Worm (Caenorhabditis elegans) whole organism, late embryonic: ENCODE measurements around the gene clec-208.
"Not testable (repeated sequence)": the region's sequence is repeated elsewhere in the genome, so short reads cannot be mapped to it uniquely, and the experiment has no call there.

Experiments used
- F13H6.1 ChIP-seq: sonication (generic microtip); optimal IDR thresholded peaks from 2 replicates; lab custom pipeline; 2016; ENCODE audit warnings: missing genetic modification characterization, missing compliant biosample characterization
- K09A11.1 ChIP-seq: sonication (generic microtip); optimal IDR thresholded peaks from 2 replicates; lab custom pipeline; 2017; ENCODE audit warnings: antibody characterized with exemption, mild to moderate bottlenecking, missing genetic modification characterization, missing compliant biosample characterization; ENCODE audit not compliant: insufficient read depth
- Y22D7AL.16 ChIP-seq: sonication (generic microtip); optimal IDR thresholded peaks from 2 replicates; lab custom pipeline; 2016; ENCODE audit warnings: missing genetic modification characterization, missing compliant biosample characterization
- ahr-1 ChIP-seq: sonication (generic microtip); optimal IDR thresholded peaks from 2 replicates; lab custom pipeline; 2016; ENCODE audit warnings: missing genetic modification characterization, missing compliant biosample characterization
- ceh-14 ChIP-seq: sonication (generic microtip); optimal IDR thresholded peaks from 2 replicates; lab custom pipeline; 2016; ENCODE audit warnings: missing genotype, missing genetic modification characterization, missing compliant biosample characterization
- ceh-18 ChIP-seq: sonication (generic microtip); optimal IDR thresholded peaks from 2 replicates; lab custom pipeline; 2016; ENCODE audit warnings: missing genetic modification characterization, missing compliant biosample characterization
- ceh-19 ChIP-seq: fragments of 200-800 bp; sonication (Bioruptor generic); optimal IDR thresholded peaks from 2 replicates; lab custom pipeline; 2018; ENCODE audit warnings: mild to moderate bottlenecking, missing genetic modification characterization, missing compliant biosample characterization
- dve-1 ChIP-seq: sonication (generic microtip); optimal IDR thresholded peaks from 2 replicates; lab custom pipeline; 2017; ENCODE audit warnings: antibody characterized with exemption, mild to moderate bottlenecking, missing genetic modification characterization, missing compliant biosample characterization
- eyg-1 ChIP-seq: sonication (generic microtip); optimal IDR thresholded peaks from 2 replicates; lab custom pipeline; 2016; ENCODE audit warnings: missing genotype, missing genetic modification characterization, missing compliant biosample characterization
- fax-1 ChIP-seq: sonication (generic microtip); optimal IDR thresholded peaks from 2 replicates; lab custom pipeline; 2016; ENCODE audit warnings: missing genotype, missing genetic modification characterization, missing compliant biosample characterization
- fkh-10 ChIP-seq: fragments of 150-350 bp; optimal IDR thresholded peaks from 2 replicates; lab custom pipeline; 2014; ENCODE audit warnings: missing biosample characterization, missing genetic modification reagents, missing genetic modification characterization
- fkh-6 ChIP-seq: sonication (generic microtip); optimal IDR thresholded peaks from 2 replicates; lab custom pipeline; 2016; ENCODE audit warnings: missing genetic modification characterization, missing compliant biosample characterization
- hlh-15 ChIP-seq: sonication (generic microtip); optimal IDR thresholded peaks from 2 replicates; lab custom pipeline; 2016; ENCODE audit warnings: missing genetic modification characterization, missing compliant biosample characterization
- hlh-8 ChIP-seq: sonication (generic microtip); optimal IDR thresholded peaks from 2 replicates; lab custom pipeline; 2016; ENCODE audit warnings: missing genotype, missing genetic modification characterization, missing compliant biosample characterization
- lin-11 ChIP-seq: fragments of 200-800 bp; sonication (Bioruptor generic); optimal IDR thresholded peaks from 2 replicates; lab custom pipeline; 2018; ENCODE audit warnings: mild to moderate bottlenecking, missing genetic modification characterization, missing compliant biosample characterization
- nfya-1 ChIP-seq: sonication (generic microtip); optimal IDR thresholded peaks from 2 replicates; lab custom pipeline; 2017; ENCODE audit warnings: missing genetic modification characterization, mild to moderate bottlenecking, missing compliant biosample characterization, antibody characterized with exemption, moderate library complexity
- nhr-232 ChIP-seq: sonication (generic microtip); optimal IDR thresholded peaks from 2 replicates; lab custom pipeline; 2016; ENCODE audit warnings: missing genetic modification characterization, missing compliant biosample characterization
- pax-1 ChIP-seq: fragments of 150-350 bp; optimal IDR thresholded peaks from 2 replicates; lab custom pipeline; 2014; ENCODE audit warnings: missing biosample characterization, missing genetic modification characterization
- rnt-1 ChIP-seq: sonication (generic microtip); optimal IDR thresholded peaks from 2 replicates; lab custom pipeline; 2016; ENCODE audit warnings: missing genetic modification characterization, missing compliant biosample characterization
- sdc-2 ChIP-seq: sonication (generic microtip); optimal IDR thresholded peaks from 2 replicates; lab custom pipeline; 2016; ENCODE audit warnings: missing genotype, missing genetic modification characterization, missing compliant biosample characterization
- sox-2 ChIP-seq: fragments of 200-800 bp; sonication (Bioruptor generic); IDR thresholded peaks from 2 replicates; pipeline ENCODE4 v1.3.6; 2022; ENCODE audit warnings: missing genetic modification reagents, missing genetic modification characterization, missing compliant biosample characterization
- ttx-3 ChIP-seq: sonication (generic microtip); optimal IDR thresholded peaks from 2 replicates; lab custom pipeline; 2016; ENCODE audit warnings: missing genetic modification reagents, missing genetic modification characterization, missing compliant biosample characterization
- unc-3 ChIP-seq, 2 experiments: fragments of 200-800 bp in 1 of 2; sonication (Bioruptor generic) in 1 of 2; sonication (generic microtip) in 1 of 2; conservative IDR thresholded peaks in 1 of 2; optimal IDR thresholded peaks in 1 of 2; 2 replicates each; pipeline versions ENCODE4 v1.3.6 to Lab custom; 2016 to 2022; ENCODE audit warnings: missing compliant biosample characterization in 2 of 2, missing genetic modification characterization in 2 of 2, missing genetic modification reagents in 1 of 2
- unc-42 ChIP-seq: sonication (generic microtip); optimal IDR thresholded peaks from 2 replicates; lab custom pipeline; 2016; ENCODE audit warnings: missing genotype, missing genetic modification characterization, missing compliant biosample characterization

clec-208 gene

DNA sequence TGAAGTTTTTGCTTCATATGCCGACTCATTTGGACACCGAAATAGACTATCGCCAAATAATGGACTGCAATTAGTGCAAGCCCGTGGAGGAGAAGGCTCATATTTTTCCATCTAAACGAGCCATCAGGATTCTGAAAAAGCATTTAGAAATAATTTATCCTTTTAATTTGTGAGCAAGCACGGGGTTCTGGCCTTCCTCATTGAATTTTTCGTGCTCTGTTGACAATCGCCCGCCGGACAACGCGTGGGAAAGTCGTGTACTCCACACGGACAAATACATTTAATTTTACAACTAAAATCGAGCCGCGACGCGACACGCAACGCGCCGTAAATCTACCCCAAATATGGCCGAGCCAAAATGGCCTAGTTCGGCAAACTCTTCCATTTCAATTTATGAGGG, 46.7 kb downstream of the clec-208 start, which contains the start of gene F22F7.12:
TSS of gene F22F7.12 (minus strand) at position 101 of the 400 bp plus-strand sequence.
- TF ChIP-seq eyg-1 (tag; lab: Kevin White, UChicago); Y22D7AL.16; sox-2 (GFP tag; lab: Robert Waterston, UW): not testable (repeated sequence)
- TF ChIP-seq, all 69 proteins: peak for 0; not testable (repeated sequence) for 69

DNA sequence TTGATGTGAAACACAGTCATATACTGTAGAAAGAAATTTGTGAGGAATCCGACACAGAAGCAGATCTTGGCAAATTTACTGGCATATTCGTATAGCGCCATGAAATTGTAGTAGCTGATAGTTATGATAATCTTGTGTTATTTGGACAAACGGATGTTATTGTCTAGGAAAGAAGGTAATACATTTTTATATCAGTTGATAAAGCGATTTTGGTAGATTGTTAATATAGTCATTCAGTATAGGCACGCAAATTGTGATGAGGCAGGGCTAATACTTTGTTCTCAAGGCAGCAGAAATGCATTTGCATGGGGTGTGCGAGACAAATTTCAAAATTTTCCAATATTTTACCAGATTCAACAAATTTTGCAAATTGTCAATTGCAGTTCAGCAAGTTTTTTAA, 48.3 kb downstream of the clec-208 start, which contains the start of gene str-52:
TSS of gene str-52 (minus strand) at position 101 of the 400 bp plus-strand sequence.
- no peak for TF ChIP-seq fkh-10 (GFP tag; lab: Kevin White, UChicago)
- no peak for TF ChIP-seq nfya-1 (tag; lab: Kevin White, UChicago)
- no peak for TF ChIP-seq K09A11.1 (tag; lab: Kevin White, UChicago)
- no peak for TF ChIP-seq fkh-6 (tag; lab: Kevin White, UChicago)
- no peak for TF ChIP-seq lin-11 (tag; lab: Kevin White, UChicago)
- no peak for TF ChIP-seq nhr-232 (tag; lab: Kevin White, UChicago)
- TF ChIP-seq unc-3 (GFP tag; conservative IDR thresholded peaks at IDR 0.05; lab: Robert Waterston, UW) = no peak
- no peak for TF ChIP-seq unc-3 (tag; optimal IDR thresholded peaks at IDR 0.05; lab: Kevin White, UChicago)
- TF ChIP-seq sdc-2 = no peak
- no peak for TF ChIP-seq dve-1 (tag; lab: Kevin White, UChicago)
- TF ChIP-seq ceh-18 = no peak
- TF ChIP-seq fax-1 (tag; lab: Kevin White, UChicago) = no peak
- TF ChIP-seq hlh-8 (tag; lab: Kevin White, UChicago) = no peak
- no peak for TF ChIP-seq pax-1 (tag; lab: Kevin White, UChicago)
- no peak for TF ChIP-seq F13H6.1 (tag; lab: Kevin White, UChicago)
- no peak for TF ChIP-seq unc-42
- no peak for TF ChIP-seq ahr-1 (tag; lab: Kevin White, UChicago)
- TF ChIP-seq ceh-19 (GFP tag; lab: Kevin White, UChicago) = no peak
- TF ChIP-seq, all 69 proteins: peak for 0

- no peak for TF ChIP-seq hlh-15
- no peak for TF ChIP-seq ceh-14 (tag; lab: Kevin White, UChicago)
- no peak for TF ChIP-seq rnt-1 (tag; lab: Kevin White, UChicago)
- TF ChIP-seq ttx-3 (tag; lab: Kevin White, UChicago) = no peak
These were observed 49.0 kb downstream of the clec-208 start, which contains the start of gene srbc-20 for ce11 chrV:2146795-2147194. TSS of gene srbc-20 (plus strand) at chrV:2147095.
